Worm (Caenorhabditis elegans) whole organism, early embryonic: Measurements from ENCODE around the gene str-66.

Source experiments
- B0310.2 ChIP-seq: sonication (generic microtip); optimal IDR thresholded peaks from 2 replicates; lab custom pipeline; 2016; ENCODE audit warnings: mild to moderate bottlenecking, missing genetic modification characterization, missing compliant biosample characterization
- F13C5.2 ChIP-seq: sonication (generic microtip); optimal IDR thresholded peaks from 2 replicates; lab custom pipeline; 2017; ENCODE audit warnings: mild to moderate bottlenecking, missing genetic modification characterization, inconsistent platforms, missing compliant biosample characterization
- aly-1 ChIP-seq: sonication (generic microtip); optimal IDR thresholded peaks from 2 replicates; lab custom pipeline; 2016; ENCODE audit warnings: missing genetic modification characterization, missing compliant biosample characterization
- ama-1 ChIP-seq: fragments of 150-350 bp; optimal IDR thresholded peaks from 2 replicates; lab custom pipeline; 2014
- ceh-13 ChIP-seq: fragments of 200-800 bp; sonication (Bioruptor generic); optimal IDR thresholded peaks from 2 replicates; lab custom pipeline; 2018; ENCODE audit warnings: mild to moderate bottlenecking, missing genetic modification characterization, missing compliant biosample characterization
- ceh-36 ChIP-seq: sonication (generic microtip); optimal IDR thresholded peaks from 2 replicates; lab custom pipeline; 2016; ENCODE audit warnings: missing genetic modification characterization, inconsistent platforms, missing compliant biosample characterization
- ets-7 ChIP-seq: sonication (generic microtip); optimal IDR thresholded peaks from 2 replicates; lab custom pipeline; 2016; ENCODE audit warnings: missing genotype, missing genetic modification characterization, missing compliant biosample characterization
- flt-1 ChIP-seq: fragments of 200-800 bp; sonication (Bioruptor generic); IDR thresholded peaks from 2 replicates; pipeline ENCODE4 v1.3.6; 2022; ENCODE audit warnings: missing genetic modification characterization, missing compliant biosample characterization
- hmbx-1 ChIP-seq: sonication (generic microtip); optimal IDR thresholded peaks from 2 replicates; lab custom pipeline; 2016; ENCODE audit warnings: mild to moderate bottlenecking, missing genetic modification characterization, missing compliant biosample characterization
- hmg-4 ChIP-seq: fragments of 200-800 bp; sonication (Bioruptor generic); optimal IDR thresholded peaks from 2 replicates; lab custom pipeline; 2018; ENCODE audit warnings: mild to moderate bottlenecking, missing genetic modification characterization, missing compliant biosample characterization
- hnd-1 ChIP-seq: sonication (generic microtip); optimal IDR thresholded peaks from 2 replicates; lab custom pipeline; 2016; ENCODE audit warnings: missing genetic modification characterization, missing compliant biosample characterization
- pes-1 ChIP-seq: fragments of 200-800 bp; sonication (Bioruptor generic); IDR thresholded peaks from 2 replicates; pipeline ENCODE4 v1.3.6; 2022; ENCODE audit warnings: missing genetic modification reagents, missing genetic modification characterization, missing compliant biosample characterization
- scrt-1 ChIP-seq: fragments of 200-800 bp; sonication (Bioruptor generic); IDR thresholded peaks from 2 replicates; pipeline ENCODE4 v1.3.6; 2022; ENCODE audit warnings: missing genetic modification characterization, missing compliant biosample characterization
- sea-1 ChIP-seq: fragments of 200-800 bp; sonication (Bioruptor generic); conservative IDR thresholded peaks from 2 replicates; pipeline ENCODE4 v1.3.6; 2022; ENCODE audit warnings: missing genetic modification characterization, missing compliant biosample characterization
- tbx-11 ChIP-seq: fragments of 200-800 bp; sonication (Bioruptor generic); IDR thresholded peaks from 2 replicates; pipeline ENCODE4 v1.3.6; 2022; ENCODE audit warnings: missing genetic modification characterization, missing compliant biosample characterization
- tbx-37 ChIP-seq: fragments of 200-800 bp; sonication (Bioruptor generic); conservative IDR thresholded peaks from 2 replicates; pipeline ENCODE4 v1.3.6; 2022; ENCODE audit warnings: missing genetic modification reagents, missing genetic modification characterization, missing compliant biosample characterization
- tra-4 ChIP-seq: sonication (generic microtip); optimal IDR thresholded peaks from 2 replicates; lab custom pipeline; 2017; ENCODE audit warnings: missing genetic modification characterization, missing compliant biosample characterization

str-66 gene

ce11 chrV:3104134-3104533 is at the start of gene str-66:
str-66 (minus strand) TSS chrV:3104234.
- no peak for TF ChIP-seq tbx-11 (GFP tag; lab: Robert Waterston, UW)
- TF ChIP-seq ceh-13 (GFP tag; lab: Kevin White, UChicago), result no peak
- TF ChIP-seq aly-1, result no peak
- no peak for TF ChIP-seq flt-1 (GFP tag; lab: Robert Waterston, UW)
- no peak for TF ChIP-seq B0310.2 (tag; lab: Kevin White, UChicago)
- TF ChIP-seq hnd-1 (tag; lab: Kevin White, UChicago), result no peak
- no peak for TF ChIP-seq pes-1 (GFP tag; lab: Robert Waterston, UW)
- no peak for TF ChIP-seq F13C5.2 (tag; lab: Kevin White, UChicago)
- no peak for TF ChIP-seq ets-7
- TF ChIP-seq tra-4 (tag; lab: Kevin White, UChicago), result no peak
- TF ChIP-seq ama-1, result no peak
- no peak for TF ChIP-seq hmg-4 (GFP tag; lab: Kevin White, UChicago)
- no peak for TF ChIP-seq scrt-1 (GFP tag; lab: Robert Waterston, UW)
- no peak for TF ChIP-seq hmbx-1 (tag; lab: Kevin White, UChicago)
- no peak for TF ChIP-seq sea-1 (GFP tag; lab: Robert Waterston, UW)
- no peak for TF ChIP-seq ceh-36
- TF ChIP-seq tbx-37 (GFP tag; lab: Robert Waterston, UW), result no peak

- TF ChIP-seq sea-1 (GFP tag; lab: Robert Waterston, UW) (no peak), ceh-13 (GFP tag; lab: Kevin White, UChicago) (no peak), ceh-36 (no peak), scrt-1 (GFP tag; lab: Robert Waterston, UW) (no peak), F13C5.2 (tag; lab: Kevin White, UChicago) (no peak), tbx-37 (GFP tag; lab: Robert Waterston, UW) (no peak), flt-1 (GFP tag; lab: Robert Waterston, UW) (no peak), hnd-1 (tag; lab: Kevin White, UChicago) (no peak), ama-1 (no peak), hmg-4 (GFP tag; lab: Kevin White, UChicago) (no peak), aly-1 (no peak), hmbx-1 (tag; lab: Kevin White, UChicago) (no peak), tbx-11 (GFP tag; lab: Robert Waterston, UW) (no peak), B0310.2 (tag; lab: Kevin White, UChicago) (no peak), ets-7 (no peak), pes-1 (GFP tag; lab: Robert Waterston, UW) (no peak), tra-4 (tag; lab: Kevin White, UChicago) (no peak)
These were observed 47.8 kb upstream of the str-66 start, which contains the start of gene srab-6 for ce11 chrV:3151862-3152261. srab-6 (minus strand) TSS chrV:3151962.

- TF ChIP-seq flt-1 (GFP tag; lab: Robert Waterston, UW) (no peak), hmg-4 (GFP tag; lab: Kevin White, UChicago) (no peak), ama-1 (no peak), ceh-13 (GFP tag; lab: Kevin White, UChicago) (no peak), F13C5.2 (tag; lab: Kevin White, UChicago) (no peak), hnd-1 (tag; lab: Kevin White, UChicago) (no peak)
These were observed 45.9 kb upstream of the str-66 start for ce11 chrV:3149910-3150428.

- TF ChIP-seq hmg-4 (GFP tag; lab: Kevin White, UChicago) (no peak), tbx-37 (GFP tag; lab: Robert Waterston, UW) (no peak), tra-4 (tag; lab: Kevin White, UChicago) (no peak), ceh-13 (GFP tag; lab: Kevin White, UChicago) (no peak), B0310.2 (tag; lab: Kevin White, UChicago) (no peak), ama-1 (no peak), scrt-1 (GFP tag; lab: Robert Waterston, UW) (no peak), ets-7 (no peak)
These were observed 42.9 kb upstream of the str-66 start, which contains the start of gene srab-11 for ce11 chrV:3146932-3147331. srab-11 (minus strand) TSS chrV:3147032.

ce11 chrV:3145241-3145640 is 41.2 kb upstream of the str-66 start:
- TF ChIP-seq ceh-13 (GFP tag; lab: Kevin White, UChicago), result no peak
- TF ChIP-seq tbx-11 (GFP tag; lab: Robert Waterston, UW), result no peak
- no peak for TF ChIP-seq aly-1
- TF ChIP-seq B0310.2 (tag; lab: Kevin White, UChicago), result no peak
- TF ChIP-seq ama-1, result no peak
- TF ChIP-seq F13C5.2 (tag; lab: Kevin White, UChicago), result no peak
- no peak for TF ChIP-seq flt-1 (GFP tag; lab: Robert Waterston, UW)
- no peak for TF ChIP-seq sea-1 (GFP tag; lab: Robert Waterston, UW)
- TF ChIP-seq pes-1 (GFP tag; lab: Robert Waterston, UW), result no peak
- no peak for TF ChIP-seq hmg-4 (GFP tag; lab: Kevin White, UChicago)
- no peak for TF ChIP-seq tra-4 (tag; lab: Kevin White, UChicago)
- no peak for TF ChIP-seq ceh-36
- no peak for TF ChIP-seq tbx-37 (GFP tag; lab: Robert Waterston, UW)
- no peak for TF ChIP-seq scrt-1 (GFP tag; lab: Robert Waterston, UW)
- no peak for TF ChIP-seq ets-7
- TF ChIP-seq hmbx-1 (tag; lab: Kevin White, UChicago), result no peak

- TF ChIP-seq B0310.2 (tag; lab: Kevin White, UChicago) (no peak), hnd-1 (tag; lab: Kevin White, UChicago) (no peak), tbx-11 (GFP tag; lab: Robert Waterston, UW) (no peak), ets-7 (no peak), tbx-37 (GFP tag; lab: Robert Waterston, UW) (no peak), pes-1 (GFP tag; lab: Robert Waterston, UW) (no peak), hmbx-1 (tag; lab: Kevin White, UChicago) (no peak), scrt-1 (GFP tag; lab: Robert Waterston, UW) (no peak), ceh-13 (GFP tag; lab: Kevin White, UChicago) (no peak)
These were observed 40.5 kb upstream of the str-66 start, which contains the start of gene srab-10 for ce11 chrV:3144494-3144893. srab-10 (minus strand) TSS chrV:3144594.

ce11 chrV:3141190-3141589 is 37.2 kb upstream of the str-66 start, which contains the start of gene srab-9:
srab-9 (minus strand) TSS chrV:3141290.
- TF ChIP-seq hnd-1 (tag; lab: Kevin White, UChicago) (no peak), ceh-36 (no peak), flt-1 (GFP tag; lab: Robert Waterston, UW) (no peak), hmg-4 (GFP tag; lab: Kevin White, UChicago) (no peak), hmbx-1 (tag; lab: Kevin White, UChicago) (no peak), aly-1 (no peak), F13C5.2 (tag; lab: Kevin White, UChicago) (no peak), B0310.2 (tag; lab: Kevin White, UChicago) (no peak), ama-1 (no peak)
